Worm (Caenorhabditis elegans) whole organism, L4 larva: ENCODE measurements around the gene AC3.12.

Experiments used
- D1046.2 ChIP-seq: fragments of 200-800 bp; sonication (Bioruptor generic); IDR thresholded peaks from 2 replicates; pipeline ENCODE4 v1.3.6; 2022; ENCODE audit warnings: missing genetic modification characterization, missing compliant biosample characterization
- F44E2.7 ChIP-seq: fragments of 200-800 bp; sonication (Bioruptor generic); IDR thresholded peaks from 2 replicates; pipeline ENCODE4 v2.1.2; 2022; ENCODE audit warnings: missing genetic modification characterization, missing compliant biosample characterization
- R02D3.7 ChIP-seq: fragments of 150-350 bp; sonication (generic microtip); optimal IDR thresholded peaks from 3 replicates; lab custom pipeline; 2014; ENCODE audit warnings: missing biosample characterization, missing genetic modification characterization
- Y48G9A.11 ChIP-seq: fragments of 200-800 bp; sonication (Bioruptor generic); IDR thresholded peaks from 2 replicates; pipeline ENCODE4 v1.3.6; 2022; ENCODE audit warnings: missing genetic modification reagents, missing genetic modification characterization, missing compliant biosample characterization
- Y5F2A.4 ChIP-seq: fragments of 200-800 bp; sonication (Bioruptor generic); optimal IDR thresholded peaks from 2 replicates; lab custom pipeline; 2018; ENCODE audit warnings: mild to moderate bottlenecking, missing genetic modification characterization, missing compliant biosample characterization
- aha-1 ChIP-seq: fragments of 150-350 bp; peaks from one replicate; lab custom pipeline; 2014; ENCODE audit warnings: missing biosample characterization, missing genetic modification characterization
- ceh-20 ChIP-seq: fragments of 200-800 bp; sonication (Bioruptor generic); IDR thresholded peaks from 2 replicates; pipeline ENCODE4 v1.3.6; 2022; ENCODE audit warnings: missing genetic modification reagents, missing genetic modification characterization, missing compliant biosample characterization
- ceh-62 ChIP-seq: sonication (generic microtip); optimal IDR thresholded peaks from 2 replicates; lab custom pipeline; 2017; ENCODE audit warnings: missing biosample characterization, missing genetic modification characterization
- cey-2 ChIP-seq: sonication (generic microtip); optimal IDR thresholded peaks from 3 replicates; lab custom pipeline; 2017; ENCODE audit warnings: missing genetic modification characterization, mild to moderate bottlenecking, missing compliant biosample characterization, antibody characterized with exemption, borderline replicate concordance; ENCODE audit not compliant: insufficient read depth
- daf-12 ChIP-seq: fragments of 150-350 bp; optimal IDR thresholded peaks from 2 replicates; lab custom pipeline; 2014; ENCODE audit warnings: missing biosample characterization, missing genetic modification reagents, missing genetic modification characterization
- dmd-6 ChIP-seq: fragments of 200-800 bp; sonication (Bioruptor generic); IDR thresholded peaks from 2 replicates; pipeline ENCODE4 v1.3.6; 2022; ENCODE audit warnings: missing genetic modification reagents, missing genetic modification characterization, missing compliant biosample characterization
- egl-43 ChIP-seq: fragments of 200-800 bp; sonication (Bioruptor generic); IDR thresholded peaks from 2 replicates; pipeline ENCODE4 v1.3.6; 2022; ENCODE audit warnings: missing genetic modification reagents, missing genetic modification characterization, missing compliant biosample characterization
- hmg-1.1 ChIP-seq: fragments of 200-800 bp; sonication (Bioruptor generic); IDR thresholded peaks from 2 replicates; pipeline ENCODE4 v1.3.6; 2022; ENCODE audit warnings: missing genetic modification reagents, missing genetic modification characterization, missing compliant biosample characterization
- jun-1 ChIP-seq: fragments of 150-350 bp; optimal IDR thresholded peaks from 2 replicates; lab custom pipeline; 2014; ENCODE audit warnings: missing biosample characterization, missing genetic modification reagents, missing genetic modification characterization
- lin-29 ChIP-seq: fragments of 200-800 bp; sonication (Bioruptor generic); IDR thresholded peaks from 2 replicates; pipeline ENCODE4 v1.3.6; 2022; ENCODE audit warnings: missing genetic modification reagents, missing genetic modification characterization, missing compliant biosample characterization
- lin-38 ChIP-seq: fragments of 200-800 bp; sonication (Bioruptor generic); IDR thresholded peaks from 2 replicates; pipeline ENCODE4 v1.3.6; 2022; ENCODE audit warnings: missing genetic modification reagents, missing genetic modification characterization, missing compliant biosample characterization
- mdl-1 ChIP-seq, 2 experiments: fragments of 150-350 bp in 1 of 2; sonication (generic microtip) in 1 of 2; optimal IDR thresholded peaks; 2 replicates each; lab custom pipeline; 2014 to 2017; ENCODE audit warnings: missing biosample characterization in 2 of 2, missing genetic modification characterization in 2 of 2
- mep-1 ChIP-seq: fragments of 150-350 bp; sonication (generic microtip); optimal IDR thresholded peaks from 3 replicates; lab custom pipeline; 2014; ENCODE audit warnings: missing biosample characterization, missing genetic modification characterization
- nhr-11 ChIP-seq: fragments of 150-350 bp; optimal IDR thresholded peaks from 2 replicates; lab custom pipeline; 2014; ENCODE audit warnings: missing biosample characterization, missing genetic modification characterization
- nhr-111 ChIP-seq: fragments of 200-800 bp; sonication (Bioruptor generic); optimal IDR thresholded peaks from 2 replicates; lab custom pipeline; 2018; ENCODE audit warnings: mild to moderate bottlenecking, missing genetic modification characterization, missing compliant biosample characterization
- nhr-25 ChIP-seq: sonication (generic microtip); optimal IDR thresholded peaks from 2 replicates; lab custom pipeline; 2017; ENCODE audit warnings: missing genetic modification characterization, mild to moderate bottlenecking, missing compliant biosample characterization, antibody characterized with exemption, moderate library complexity, borderline replicate concordance; ENCODE audit not compliant: insufficient read depth
- nhr-28 ChIP-seq: fragments of 150-350 bp; optimal IDR thresholded peaks from 2 replicates; lab custom pipeline; 2014; ENCODE audit warnings: missing biosample characterization, missing genetic modification characterization
- nhr-42 ChIP-seq: fragments of 200-800 bp; sonication (Bioruptor generic); IDR thresholded peaks from 2 replicates; pipeline ENCODE4 v1.3.6; 2022; ENCODE audit warnings: missing genetic modification characterization, missing compliant biosample characterization
- nhr-76 ChIP-seq: fragments of 150-350 bp; optimal IDR thresholded peaks from 2 replicates; lab custom pipeline; 2014; ENCODE audit warnings: missing biosample characterization, missing genetic modification characterization
- pqm-1 ChIP-seq: sonication (generic microtip); optimal IDR thresholded peaks from 2 replicates; lab custom pipeline; 2017; ENCODE audit warnings: missing biosample characterization, missing genetic modification characterization
- sdz-12 ChIP-seq: fragments of 200-800 bp; sonication (Bioruptor generic); optimal IDR thresholded peaks from 2 replicates; lab custom pipeline; 2018; ENCODE audit warnings: mild to moderate bottlenecking, missing genetic modification characterization, missing compliant biosample characterization
- set-16 ChIP-seq: fragments of 200-800 bp; sonication (Bioruptor generic); IDR thresholded peaks from 2 replicates; pipeline ENCODE4 v1.3.6; 2022; ENCODE audit warnings: missing genetic modification reagents, missing genetic modification characterization, missing compliant biosample characterization
- snpc-4 ChIP-seq: fragments of 150-350 bp; optimal IDR thresholded peaks from 2 replicates; lab custom pipeline; 2014; ENCODE audit warnings: missing biosample characterization, missing genetic modification characterization
- unc-62 ChIP-seq, 3 experiments: fragments of 150-350 bp in 1 of 3; sonication (generic microtip); optimal IDR thresholded peaks in 2 of 3; peaks in 1 of 3; 1 replicate in 1 of 3; 2 replicates in 2 of 3; lab custom pipeline; 2014 to 2017; ENCODE audit warnings: missing biosample characterization in 3 of 3, missing genetic modification characterization in 3 of 3, missing genetic modification reagents in 3 of 3, missing genotype in 1 of 3
- zip-2 ChIP-seq: fragments of 150-350 bp; optimal IDR thresholded peaks from 2 replicates; lab custom pipeline; 2014; ENCODE audit warnings: missing biosample characterization, missing genetic modification characterization
- ztf-7 ChIP-seq: fragments of 150-350 bp; optimal IDR thresholded peaks from 2 replicates; lab custom pipeline; 2014; ENCODE audit warnings: missing biosample characterization, missing genetic modification characterization

Gene AC3.12

DNA sequence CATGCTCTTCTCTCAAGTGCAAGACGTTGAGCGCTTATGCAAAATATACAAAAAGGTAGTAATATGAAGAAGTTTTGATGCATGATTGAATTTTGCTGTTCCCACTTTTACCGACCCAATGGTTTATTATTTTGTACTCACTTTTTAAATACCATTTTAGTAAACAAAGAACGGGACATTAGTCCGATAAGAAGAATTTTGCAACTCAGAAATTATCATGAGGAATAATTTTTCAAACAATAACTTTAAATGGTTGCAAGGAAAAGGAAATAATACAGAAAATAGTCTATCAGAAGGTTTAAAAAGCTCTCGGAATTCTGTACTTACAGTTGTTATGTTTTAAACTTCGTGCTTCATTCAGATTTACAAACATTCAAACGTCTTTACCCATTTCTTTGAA is 35.4 kb upstream of the AC3.12 start, which contains the start of gene F15H10.9:
Gene F15H10.9, minus strand, starts transcription at position 101 of the 400 bp plus-strand sequence.
- TF ChIP-seq dmd-6 (GFP tag; lab: Robert Waterston, UW) (no peak), Y5F2A.4 (GFP tag; lab: Kevin White, UChicago) (no peak), set-16 (no peak), lin-38 (GFP tag; lab: Robert Waterston, UW) (no peak)

DNA sequence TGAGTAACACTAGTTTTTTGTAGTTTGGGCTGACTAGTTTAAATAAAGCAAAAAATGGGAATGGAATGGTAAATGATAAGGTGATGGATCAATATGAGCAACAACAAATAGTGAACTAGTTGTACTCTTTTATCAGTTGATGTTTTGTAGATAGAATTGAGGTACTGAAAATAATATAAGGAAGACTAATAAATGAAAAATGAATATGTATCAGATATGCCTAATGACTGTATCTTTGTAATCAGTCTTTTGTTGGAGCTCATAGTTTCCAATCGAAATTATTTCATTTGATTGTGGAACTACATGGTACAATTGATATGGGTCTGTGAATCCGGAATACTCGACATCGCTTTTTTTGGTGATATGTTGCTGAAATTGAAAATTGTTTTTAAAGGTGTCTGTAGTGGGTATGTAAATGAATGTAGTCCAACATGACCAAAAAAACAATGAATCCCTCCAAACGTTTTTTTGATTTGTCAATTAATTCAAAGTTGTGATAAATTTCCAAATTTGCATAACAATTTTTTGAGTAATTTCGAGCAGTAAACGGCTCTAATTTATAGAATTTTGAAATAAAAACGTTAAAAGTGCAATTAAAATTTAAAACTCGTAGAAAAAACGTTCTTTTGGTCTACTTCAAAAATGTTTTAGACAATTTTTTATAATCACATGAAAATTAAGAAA is 31.0 kb upstream of the AC3.12 start, which contains the start of gene F15H10.12:
Gene F15H10.12, minus strand, starts transcription at position 51 of the 684 bp plus-strand sequence.
- TF ChIP-seq ceh-62 (tag; lab: Kevin White, UChicago): no peak
- TF ChIP-seq Y48G9A.11 (GFP tag; lab: Robert Waterston, UW): no peak
- peak; percentile 92 for TF ChIP-seq aha-1 (tag; lab: Kevin White, UChicago)
- no peak for TF ChIP-seq sdz-12
- no peak for TF ChIP-seq hmg-1.1 (GFP tag; lab: Robert Waterston, UW)

DNA sequence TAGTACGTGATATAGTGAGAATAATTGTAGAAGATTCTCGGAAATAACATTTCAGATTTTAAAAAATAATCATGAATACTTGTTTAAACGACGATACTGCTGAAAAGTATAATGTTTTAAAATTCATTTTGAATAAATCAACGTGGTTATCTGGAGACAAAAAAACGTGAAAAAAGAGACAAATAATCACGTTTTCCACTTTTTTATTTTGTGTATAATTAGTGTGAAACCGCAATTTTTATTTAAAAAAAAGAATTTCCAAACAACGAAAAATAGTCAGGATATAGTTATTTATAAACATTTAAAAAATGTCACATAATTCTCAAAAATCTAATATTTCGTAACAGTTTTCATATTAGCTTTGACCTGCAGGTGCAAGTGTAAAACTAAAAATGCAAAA is 27.1 kb upstream of the AC3.12 start, which contains the start of gene F15H10.7:
Gene F15H10.7, minus strand, starts transcription at position 101 of the 400 bp plus-strand sequence.
- TF ChIP-seq nhr-76 (tag; lab: Kevin White, UChicago) (no peak), nhr-111 (GFP tag; lab: Kevin White, UChicago) (no peak), R02D3.7 (no peak), D1046.2 (no peak), snpc-4 (no peak), nhr-42 (GFP tag; lab: Robert Waterston, UW) (no peak), cey-2 (tag; lab: Kevin White, UChicago) (no peak), nhr-11 (tag; lab: Kevin White, UChicago) (no peak), ztf-7 (tag; lab: Kevin White, UChicago) (no peak)
- TF ChIP-seq, all 104 proteins: peak for 0

DNA sequence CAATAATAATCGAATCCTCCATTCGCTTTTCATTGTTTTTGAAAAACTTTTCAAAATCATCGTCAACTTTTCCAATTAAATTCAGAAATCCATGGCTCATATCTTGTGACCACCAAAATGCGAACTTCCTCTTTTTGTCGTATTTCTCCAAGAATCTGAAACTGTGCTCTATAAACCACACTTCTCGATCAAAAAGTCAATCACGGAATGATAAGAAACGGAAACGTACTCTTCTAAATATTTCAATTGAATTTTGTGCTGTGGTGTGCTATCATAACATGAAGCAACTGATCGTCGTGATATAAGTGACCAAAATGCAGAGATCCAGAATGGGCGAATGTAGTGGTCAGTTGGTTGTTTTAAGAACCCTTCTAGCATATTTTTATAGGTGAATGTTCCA is 25.5 kb upstream of the AC3.12 start:
- TF ChIP-seq zip-2 (tag; lab: Kevin White, UChicago) (no peak), mep-1 (tag; lab: Kevin White, UChicago) (no peak), nhr-28 (tag; lab: Kevin White, UChicago) (peak; percentile 58), pqm-1 (tag; lab: Kevin White, UChicago) (peak; percentile 46), dmd-6 (GFP tag; lab: Robert Waterston, UW) (peak; percentile 61), daf-12 (no peak), lin-29 (GFP tag; lab: Robert Waterston, UW) (no peak), aha-1 (tag; lab: Kevin White, UChicago) (peak; percentile 43), mdl-1 (tag; optimal IDR thresholded peaks at IDR 0.05; lab: Kevin White, UChicago) (no peak), nhr-25 (no peak), ceh-20 (GFP tag; lab: Robert Waterston, UW) (no peak), jun-1 (no peak), egl-43 (GFP tag; lab: Robert Waterston, UW) (no peak)

DNA sequence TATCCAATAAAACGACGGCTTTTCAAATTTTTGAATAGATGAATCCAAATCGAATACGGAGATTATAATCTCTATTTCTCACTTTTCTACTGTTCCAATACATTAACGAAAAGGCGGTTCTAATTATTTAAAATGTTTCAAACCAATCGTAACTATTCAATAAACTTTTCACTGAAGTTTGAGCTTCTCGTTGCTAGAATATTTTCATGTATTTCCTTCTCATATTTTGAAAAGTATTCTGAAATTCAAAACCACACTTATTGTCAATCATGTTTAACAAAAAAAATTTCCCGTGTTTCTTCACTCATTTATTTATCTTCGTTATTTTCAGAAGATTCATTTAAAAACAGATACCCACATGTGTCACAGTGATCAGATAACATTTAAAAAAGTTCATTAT is 23.6 kb upstream of the AC3.12 start, which contains the start of gene F15H10.8:
Gene F15H10.8, minus strand, starts transcription at position 101 of the 400 bp plus-strand sequence.
- TF ChIP-seq unc-62 (GFP tag; optimal IDR thresholded peaks at IDR 0.05 in 1 of 2; lab: Kevin White, UChicago) (peak in 1 of 2 experiments; percentile 31), unc-62 (tag; optimal IDR thresholded peaks at IDR 0.05; lab: Kevin White, UChicago) (no peak), F44E2.7 (GFP tag; lab: Robert Waterston, UW) (no peak)
- TF ChIP-seq, all 104 proteins: peak for 1
